Fruit fly (Drosophila melanogaster): Measurements from ENCODE around the gene CG9192.

CG9192 gene

dm6 chr3L:1208206-1208605 lies 29.9 kb downstream of the CG9192 start:
- TF ChIP-seq usp (GFP tag; optimal IDR thresholded peaks at IDR 0.05), result no peak
- no peak for TF ChIP-seq psq (optimal IDR thresholded peaks at IDR 0.05)
- TF ChIP-seq pan (optimal IDR thresholded peaks at IDR 0.05), result no peak
- TF ChIP-seq EcR (GFP tag; optimal IDR thresholded peaks at IDR 0.05), result no peak
- TF ChIP-seq Dll (optimal IDR thresholded peaks at IDR 0.05), result no peak
- TF ChIP-seq CG8478 (optimal IDR thresholded peaks at IDR 0.05), result no peak

- TF ChIP-seq EcR (GFP tag; optimal IDR thresholded peaks at IDR 0.05), result no peak
- no peak for TF ChIP-seq usp (GFP tag; optimal IDR thresholded peaks at IDR 0.05)
- no peak for TF ChIP-seq Dll (optimal IDR thresholded peaks at IDR 0.05)
- no peak for TF ChIP-seq pan (optimal IDR thresholded peaks at IDR 0.05)
- TF ChIP-seq CG8478 (optimal IDR thresholded peaks at IDR 0.05), result no peak
- TF ChIP-seq psq (optimal IDR thresholded peaks at IDR 0.05), result no peak
Observed at dm6 chr3L:1206682-1207421, 31.3 kb downstream of the CG9192 start, which contains the start of gene LysB. Gene LysB, plus strand, starts transcription at chr3L:1207371.

dm6 chr3L:1204674-1205547 lies 33.2 kb downstream of the CG9192 start, which contains the start of gene CG9119:
Gene CG9119, minus strand, starts transcription at chr3L:1204795.
- TF ChIP-seq usp (GFP tag; optimal IDR thresholded peaks at IDR 0.05) (no peak), Dll (optimal IDR thresholded peaks at IDR 0.05) (no peak), CG8478 (optimal IDR thresholded peaks at IDR 0.05) (no peak), pan (optimal IDR thresholded peaks at IDR 0.05) (no peak), EcR (GFP tag; optimal IDR thresholded peaks at IDR 0.05) (no peak), psq (optimal IDR thresholded peaks at IDR 0.05) (no peak)

dm6 chr3L:1203855-1204431 lies 34.2 kb downstream of the CG9192 start:
- TF ChIP-seq usp (GFP tag; optimal IDR thresholded peaks at IDR 0.05), result no peak
- no peak for TF ChIP-seq psq (optimal IDR thresholded peaks at IDR 0.05)
- no peak for TF ChIP-seq CG8478 (optimal IDR thresholded peaks at IDR 0.05)
- TF ChIP-seq EcR (GFP tag; optimal IDR thresholded peaks at IDR 0.05), result no peak
- TF ChIP-seq pan (optimal IDR thresholded peaks at IDR 0.05), result no peak
- TF ChIP-seq Dll (optimal IDR thresholded peaks at IDR 0.05), result no peak

dm6 chr3L:1202588-1203195 lies 35.4 kb downstream of the CG9192 start, which contains the start of gene meep:
Gene meep, minus strand, starts transcription at chr3L:1203036.
- no peak for TF ChIP-seq usp (GFP tag; optimal IDR thresholded peaks at IDR 0.05)

dm6 chr3L:1200357-1201051 lies 37.6 kb downstream of the CG9192 start, which contains the start of gene mwh:
Gene mwh, plus strand, starts transcription at chr3L:1200786.
- TF ChIP-seq Dll (optimal IDR thresholded peaks at IDR 0.05), result no peak
- TF ChIP-seq CG8478 (optimal IDR thresholded peaks at IDR 0.05), result no peak
- TF ChIP-seq usp (GFP tag; optimal IDR thresholded peaks at IDR 0.05), result no peak
- no peak for TF ChIP-seq EcR (GFP tag; optimal IDR thresholded peaks at IDR 0.05)

- TF ChIP-seq psq (optimal IDR thresholded peaks at IDR 0.05) (no peak), EcR (GFP tag; optimal IDR thresholded peaks at IDR 0.05) (no peak), usp (GFP tag; optimal IDR thresholded peaks at IDR 0.05) (no peak), CG8478 (optimal IDR thresholded peaks at IDR 0.05) (no peak), pan (optimal IDR thresholded peaks at IDR 0.05) (no peak), Dll (optimal IDR thresholded peaks at IDR 0.05) (no peak)
Observed at dm6 chr3L:1195868-1196552, 42.1 kb downstream of the CG9192 start, which contains the start of gene Aplip1. Gene Aplip1, plus strand, starts transcription at chr3L:1196317.

- TF ChIP-seq CG8478 (optimal IDR thresholded peaks at IDR 0.05) (no peak), usp (GFP tag; optimal IDR thresholded peaks at IDR 0.05) (no peak), pan (optimal IDR thresholded peaks at IDR 0.05) (no peak), EcR (GFP tag; optimal IDR thresholded peaks at IDR 0.05) (no peak), Dll (optimal IDR thresholded peaks at IDR 0.05) (no peak), psq (optimal IDR thresholded peaks at IDR 0.05) (no peak)
Observed at dm6 chr3L:1195202-1195601, 42.9 kb downstream of the CG9192 start, which contains the start of gene LysX. Gene LysX, minus strand, starts transcription at chr3L:1195302.

- TF ChIP-seq psq (optimal IDR thresholded peaks at IDR 0.05) (no peak), usp (GFP tag; optimal IDR thresholded peaks at IDR 0.05) (no peak), Dll (optimal IDR thresholded peaks at IDR 0.05) (no peak), EcR (GFP tag; optimal IDR thresholded peaks at IDR 0.05) (no peak), pan (optimal IDR thresholded peaks at IDR 0.05) (no peak), CG8478 (optimal IDR thresholded peaks at IDR 0.05) (no peak)
Observed at dm6 chr3L:1193123-1193844, 44.8 kb downstream of the CG9192 start, which contains the start of gene Trhn. Gene Trhn, minus strand, starts transcription at chr3L:1193173.
